Worm (Caenorhabditis elegans) whole organism, midembryonic: ENCODE measurements around the gene F28B12.1.

Source experiments
- T22C8.4 ChIP-seq: fragments of 200-800 bp; sonication (Bioruptor generic); IDR thresholded peaks from 2 replicates; pipeline ENCODE4 v1.3.6; 2022; ENCODE audit warnings: missing genetic modification characterization, missing compliant biosample characterization
- flt-1 ChIP-seq: fragments of 200-800 bp; sonication (Bioruptor generic); IDR thresholded peaks from 2 replicates; pipeline ENCODE4 v1.3.6; 2022; ENCODE audit warnings: missing genetic modification characterization, missing compliant biosample characterization
- med-1 ChIP-seq: sonication (generic microtip); optimal IDR thresholded peaks from 2 replicates; lab custom pipeline; 2017; ENCODE audit warnings: missing genetic modification characterization, mild to moderate bottlenecking, missing compliant biosample characterization, antibody characterized with exemption, missing genetic modification reagents; ENCODE audit not compliant: insufficient read depth
- tab-1 ChIP-seq: fragments of 200-800 bp; sonication (Bioruptor generic); IDR thresholded peaks from 2 replicates; pipeline ENCODE4 v1.3.6; 2022; ENCODE audit warnings: missing genetic modification characterization, missing compliant biosample characterization
- ztf-23 ChIP-seq: fragments of 200-800 bp; sonication (Bioruptor generic); IDR thresholded peaks from 2 replicates; pipeline ENCODE4 v1.3.6; 2022; ENCODE audit warnings: missing genetic modification reagents, missing genetic modification characterization, missing compliant biosample characterization

ce11 chrII:5948681-5949080, 6.0 kb downstream of the F28B12.1 start:
- TF ChIP-seq flt-1 (GFP tag; lab: Robert Waterston, UW) (no peak), med-1 (GFP tag; lab: Kevin White, UChicago) (no peak), tab-1 (GFP tag; lab: Robert Waterston, UW) (0 out of 2 replicates have a peak, but pooled peaks have one; percentile 19), T22C8.4 (GFP tag; lab: Robert Waterston, UW) (no peak), ztf-23 (no peak)
